Worm (Caenorhabditis elegans) whole organism, midembryonic: ENCODE results near the gene ugt-12.

Experiments
- T22C8.4 ChIP-seq: fragments of 200-800 bp; sonication (Bioruptor generic); IDR thresholded peaks from 2 replicates; pipeline ENCODE4 v1.3.6; 2022; ENCODE audit warnings: missing genetic modification characterization, missing compliant biosample characterization
- cog-1 ChIP-seq: sonication (generic microtip); optimal IDR thresholded peaks from 2 replicates; lab custom pipeline; 2016; ENCODE audit warnings: missing genetic modification characterization, missing compliant biosample characterization
- flt-1 ChIP-seq: fragments of 200-800 bp; sonication (Bioruptor generic); IDR thresholded peaks from 2 replicates; pipeline ENCODE4 v1.3.6; 2022; ENCODE audit warnings: missing genetic modification characterization, missing compliant biosample characterization
- klf-2 ChIP-seq: fragments of 200-800 bp; sonication (Bioruptor generic); conservative IDR thresholded peaks from 2 replicates; pipeline ENCODE4 v1.3.6; 2022; ENCODE audit warnings: missing genetic modification reagents, missing genetic modification characterization, missing compliant biosample characterization
- med-1 ChIP-seq: sonication (generic microtip); optimal IDR thresholded peaks from 2 replicates; lab custom pipeline; 2017; ENCODE audit warnings: missing genetic modification characterization, mild to moderate bottlenecking, missing compliant biosample characterization, antibody characterized with exemption, missing genetic modification reagents; ENCODE audit not compliant: insufficient read depth
- ref-1 ChIP-seq: fragments of 200-800 bp; sonication (Bioruptor generic); conservative IDR thresholded peaks from 2 replicates; pipeline ENCODE4 v1.3.6; 2022; ENCODE audit warnings: missing genetic modification reagents, missing genetic modification characterization, missing compliant biosample characterization
- tab-1 ChIP-seq: fragments of 200-800 bp; sonication (Bioruptor generic); IDR thresholded peaks from 2 replicates; pipeline ENCODE4 v1.3.6; 2022; ENCODE audit warnings: missing genetic modification characterization, missing compliant biosample characterization
- ztf-23 ChIP-seq: fragments of 200-800 bp; sonication (Bioruptor generic); IDR thresholded peaks from 2 replicates; pipeline ENCODE4 v1.3.6; 2022; ENCODE audit warnings: missing genetic modification reagents, missing genetic modification characterization, missing compliant biosample characterization
- ztf-29 ChIP-seq: fragments of 200-800 bp; sonication (Bioruptor generic); IDR thresholded peaks from 2 replicates; pipeline ENCODE4 v1.3.6; 2022; ENCODE audit warnings: missing genetic modification reagents, missing genetic modification characterization, missing compliant biosample characterization

The ugt-12 gene

ce11 chrV:4862737-4863136, 26.7 kb downstream of the ugt-12 start, which contains the start of gene C37H5.13:
Gene C37H5.13 (minus strand): TSS chrV:4862965.
- TF ChIP-seq T22C8.4 (no peak), flt-1 (no peak), tab-1 (GFP tag; lab: Robert Waterston, UW) (no peak), cog-1 (tag; lab: Kevin White, UChicago) (no peak), klf-2 (GFP tag; lab: Robert Waterston, UW) (no peak), ref-1 (GFP tag; lab: Robert Waterston, UW) (no peak), med-1 (GFP tag; lab: Kevin White, UChicago) (no peak), ztf-23 (GFP tag; lab: Robert Waterston, UW) (no peak), ztf-29 (GFP tag; lab: Robert Waterston, UW) (no peak)

- no peak for TF ChIP-seq ztf-29 (GFP tag; lab: Robert Waterston, UW)
- TF ChIP-seq ref-1 (GFP tag; lab: Robert Waterston, UW), result no peak
- TF ChIP-seq T22C8.4, result no peak; the same call in 1 of the 2 replicates
- TF ChIP-seq ztf-23 (GFP tag; lab: Robert Waterston, UW), result no peak
- TF ChIP-seq klf-2 (GFP tag; lab: Robert Waterston, UW), result no peak
- TF ChIP-seq flt-1, result no peak
- no peak for TF ChIP-seq med-1 (GFP tag; lab: Kevin White, UChicago)
These were observed 28.9 kb downstream of the ugt-12 start for ce11 chrV:4860525-4860924.

DNA sequence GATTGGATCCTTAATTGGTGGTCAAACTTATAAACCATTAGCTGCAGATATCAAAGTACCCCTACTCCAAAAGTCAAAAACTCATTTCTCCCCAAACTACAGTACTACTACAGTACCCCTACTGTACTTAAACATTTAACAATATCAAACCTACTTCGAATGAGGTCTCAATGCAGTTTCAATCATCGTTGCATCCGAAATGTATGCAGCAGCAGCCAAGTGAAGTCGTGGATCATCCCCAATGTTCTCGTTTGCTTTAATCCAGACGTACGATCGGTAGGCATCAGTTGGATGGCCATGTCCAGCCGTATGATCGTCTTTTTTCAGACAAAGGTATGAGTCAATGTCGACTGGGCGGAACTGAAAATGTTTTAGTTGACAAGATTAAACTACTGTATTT, 31.9 kb downstream of the ugt-12 start:
- TF ChIP-seq ref-1 (GFP tag; lab: Robert Waterston, UW), result no peak
- TF ChIP-seq tab-1 (GFP tag; lab: Robert Waterston, UW), result no peak
- no peak for TF ChIP-seq klf-2 (GFP tag; lab: Robert Waterston, UW)
- no peak for TF ChIP-seq T22C8.4
- TF ChIP-seq ztf-23 (GFP tag; lab: Robert Waterston, UW), result no peak
- TF ChIP-seq flt-1, result no peak
- no peak for TF ChIP-seq cog-1 (tag; lab: Kevin White, UChicago)
- TF ChIP-seq med-1 (GFP tag; lab: Kevin White, UChicago), result no peak
- no peak for TF ChIP-seq ztf-29 (GFP tag; lab: Robert Waterston, UW)

- TF ChIP-seq flt-1, result no peak
- no peak for TF ChIP-seq ref-1 (GFP tag; lab: Robert Waterston, UW)
- no peak for TF ChIP-seq med-1 (GFP tag; lab: Kevin White, UChicago)
- TF ChIP-seq ztf-23 (GFP tag; lab: Robert Waterston, UW), result no peak
- TF ChIP-seq klf-2 (GFP tag; lab: Robert Waterston, UW), result no peak
- TF ChIP-seq cog-1 (tag; lab: Kevin White, UChicago), result no peak
- no peak for TF ChIP-seq tab-1 (GFP tag; lab: Robert Waterston, UW)
- no peak for TF ChIP-seq T22C8.4
These were observed 37.5 kb downstream of the ugt-12 start for ce11 chrV:4851969-4852368.

- no peak for TF ChIP-seq flt-1
- no peak for TF ChIP-seq ztf-29 (GFP tag; lab: Robert Waterston, UW)
- TF ChIP-seq klf-2 (GFP tag; lab: Robert Waterston, UW), result no peak
- no peak for TF ChIP-seq ztf-23 (GFP tag; lab: Robert Waterston, UW)
- TF ChIP-seq T22C8.4, result no peak
- no peak for TF ChIP-seq med-1 (GFP tag; lab: Kevin White, UChicago)
- no peak for TF ChIP-seq ref-1 (GFP tag; lab: Robert Waterston, UW)
- TF ChIP-seq cog-1 (tag; lab: Kevin White, UChicago), result no peak
- no peak for TF ChIP-seq tab-1 (GFP tag; lab: Robert Waterston, UW)
These were observed 38.3 kb downstream of the ugt-12 start, which contains the start of gene nex-4 for ce11 chrV:4851138-4851537. Gene nex-4 (plus strand): TSS chrV:4851438.

DNA sequence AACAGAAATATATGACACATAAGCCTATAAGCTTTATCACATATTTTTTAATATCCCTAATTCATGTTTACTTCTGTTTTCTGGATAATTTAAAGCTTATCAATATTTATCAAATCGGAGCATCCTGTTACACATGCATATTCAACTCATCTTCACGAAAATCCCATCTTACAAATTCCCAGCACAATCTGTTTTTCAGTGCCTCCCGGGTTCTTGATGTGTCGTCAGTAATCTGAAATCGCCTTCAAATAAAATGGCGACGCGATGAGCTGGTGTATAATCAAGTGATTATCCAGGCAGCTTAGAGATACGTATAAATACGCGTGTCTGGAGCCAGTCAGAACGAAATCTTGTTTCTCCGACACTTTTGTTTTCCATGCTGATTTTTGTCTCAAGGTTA, 39.0 kb downstream of the ugt-12 start:
- TF ChIP-seq tab-1 (GFP tag; lab: Robert Waterston, UW), result no peak
- TF ChIP-seq ztf-29 (GFP tag; lab: Robert Waterston, UW), result no peak
- no peak for TF ChIP-seq cog-1 (tag; lab: Kevin White, UChicago)
- no peak for TF ChIP-seq flt-1

DNA sequence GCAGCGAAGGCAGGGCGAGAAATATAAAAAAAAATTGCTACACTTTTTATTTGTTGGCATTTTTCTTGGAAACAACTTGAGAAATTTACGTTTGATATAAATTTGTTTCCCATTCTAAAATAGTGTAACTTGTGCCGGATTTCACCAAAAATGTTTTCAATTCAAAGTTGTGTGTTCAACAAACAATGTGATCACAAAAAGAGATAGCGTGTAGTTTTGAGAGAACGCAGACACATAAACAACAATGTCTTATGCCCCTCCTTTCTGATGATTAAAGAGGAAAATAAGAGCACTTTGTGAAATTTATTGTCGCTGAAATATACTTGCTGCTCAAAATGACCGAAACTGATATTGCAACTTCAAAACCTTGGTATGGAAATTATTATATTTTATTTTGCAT, 42.0 kb downstream of the ugt-12 start, which contains the start of gene abhd-5.1:
abhd-5.1 (plus strand) TSS at position 230 of the 400 bp plus-strand sequence.
- TF ChIP-seq med-1 (GFP tag; lab: Kevin White, UChicago), result no peak

- TF ChIP-seq cog-1 (tag; lab: Kevin White, UChicago), result no peak
- no peak for TF ChIP-seq ztf-29 (GFP tag; lab: Robert Waterston, UW)
- TF ChIP-seq ztf-23 (GFP tag; lab: Robert Waterston, UW), result no peak
- TF ChIP-seq med-1 (GFP tag; lab: Kevin White, UChicago), result no peak
- TF ChIP-seq tab-1 (GFP tag; lab: Robert Waterston, UW), result no peak
- TF ChIP-seq flt-1, result no peak
- TF ChIP-seq T22C8.4, result no peak
- TF ChIP-seq ref-1 (GFP tag; lab: Robert Waterston, UW), result no peak
- TF ChIP-seq klf-2 (GFP tag; lab: Robert Waterston, UW), result no peak
These were observed 42.9 kb downstream of the ugt-12 start for ce11 chrV:4846507-4846906.

ce11 chrV:4844591-4844990, 44.8 kb downstream of the ugt-12 start, which contains the start of gene abhd-5.2:
Gene abhd-5.2 (plus strand): TSS chrV:4844685.
- TF ChIP-seq flt-1 (no peak), ref-1 (GFP tag; lab: Robert Waterston, UW) (no peak), med-1 (GFP tag; lab: Kevin White, UChicago) (no peak), klf-2 (GFP tag; lab: Robert Waterston, UW) (no peak)

DNA sequence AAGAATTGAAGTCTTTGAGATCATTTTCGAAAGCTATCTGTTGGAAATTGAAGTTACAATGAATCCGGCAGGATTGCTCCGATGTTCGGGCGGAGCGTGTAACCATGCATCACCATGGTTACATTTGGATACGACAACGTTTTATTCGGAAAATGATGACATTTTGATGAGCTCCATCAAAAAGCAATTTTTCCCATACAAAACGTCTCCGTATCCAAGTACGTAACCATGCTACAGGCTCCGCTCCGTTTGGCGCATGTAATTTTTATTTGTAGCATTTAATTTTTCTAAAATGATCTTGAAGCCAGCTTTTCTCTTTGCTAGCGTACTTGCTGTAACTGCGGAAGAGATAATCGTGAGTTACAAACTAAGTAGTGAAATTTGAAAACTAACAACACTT, 46.9 kb downstream of the ugt-12 start, which contains the start of the genes cwp-2 and cwp-3:
cwp-2 (minus strand) TSS at position 101 of the 400 bp plus-strand sequence.
cwp-3 (plus strand) TSS at position 293 of the 400 bp plus-strand sequence.
- TF ChIP-seq T22C8.4, result no peak
- no peak for TF ChIP-seq med-1 (GFP tag; lab: Kevin White, UChicago)
- no peak for TF ChIP-seq flt-1
- no peak for TF ChIP-seq klf-2 (GFP tag; lab: Robert Waterston, UW)
- TF ChIP-seq ztf-29 (GFP tag; lab: Robert Waterston, UW), result no peak
- TF ChIP-seq cog-1 (tag; lab: Kevin White, UChicago), result no peak
- TF ChIP-seq tab-1 (GFP tag; lab: Robert Waterston, UW), result no peak
- no peak for TF ChIP-seq ref-1 (GFP tag; lab: Robert Waterston, UW)
- no peak for TF ChIP-seq ztf-23 (GFP tag; lab: Robert Waterston, UW)
